Worm (Caenorhabditis elegans): ENCODE measurements around the gene unc-112.
A peak's percentile ranks its signal among the peaks of the same experiment; 100 is the strongest.

unc-112 gene

ce11 chrV:14685435-14686058, 10.9 kb downstream of the unc-112 start, which contains the start of gene C47E8.4 (continued):
- TF ChIP-seq nhr-23 (tag; optimal IDR thresholded peaks at IDR 0.05) (no peak), sem-4 (tag; optimal IDR thresholded peaks at IDR 0.05) (peak; percentile 98), nhr-21 (tag; optimal IDR thresholded peaks at IDR 0.05) (peak; percentile 98), lin-11 (tag; optimal IDR thresholded peaks at IDR 0.05) (peak; percentile 96), ceh-16 (tag; optimal IDR thresholded peaks at IDR 0.05) (peak; percentile 73), nhr-237 (tag; optimal IDR thresholded peaks at IDR 0.05) (peak; percentile 75), unc-39 (tag; optimal IDR thresholded peaks at IDR 0.05) (no peak), nhr-12 (tag; optimal IDR thresholded peaks at IDR 0.05) (peak; percentile 46), nhr-11 (tag; optimal IDR thresholded peaks at IDR 0.05) (no peak), ZK546.5 (tag; optimal IDR thresholded peaks at IDR 0.05) (peak; percentile 70), elt-1 (tag; optimal IDR thresholded peaks at IDR 0.05) (no peak), sma-3 (GFP tag; optimal IDR thresholded peaks at IDR 0.05) (peak; percentile 99), mab-5 (tag; optimal IDR thresholded peaks at IDR 0.05) (peak; percentile 97), nhr-10 (tag; optimal IDR thresholded peaks at IDR 0.05) (peak; percentile 92), skn-1 (tag; optimal IDR thresholded peaks at IDR 0.05) (peak; percentile 93), C34F6.9 (tag; optimal IDR thresholded peaks at IDR 0.05) (peak; percentile 99), unc-55 (GFP tag; optimal IDR thresholded peaks at IDR 0.05) (peak; percentile 99), ceh-82 (tag; optimal IDR thresholded peaks at IDR 0.05) (peak; percentile 61)

- no peak for TF ChIP-seq ceh-16 (tag; optimal IDR thresholded peaks at IDR 0.05)
- TF ChIP-seq C34F6.9 (tag; optimal IDR thresholded peaks at IDR 0.05), result peak; percentile 55
- peak; percentile 84 for TF ChIP-seq ama-1 (optimal IDR thresholded peaks at IDR 0.05)
These were observed 11.8 kb downstream of the unc-112 start, which contains the start of gene hsp-90 for ce11 chrV:14684359-14685312. TSS of gene hsp-90 (plus strand) at chrV:14684918.

ce11 chrV:14683926-14684325, 12.5 kb downstream of the unc-112 start:
- TF ChIP-seq nhr-23 (tag; optimal IDR thresholded peaks at IDR 0.05), result no peak

- TF ChIP-seq mdl-1 (tag; optimal IDR thresholded peaks at IDR 0.05) (no peak), sem-4 (tag; optimal IDR thresholded peaks at IDR 0.05) (no peak), ama-1 (optimal IDR thresholded peaks at IDR 0.05) (peak; percentile 40)
These were observed 13.2 kb downstream of the unc-112 start for ce11 chrV:14683291-14683690.

ce11 chrV:14682870-14683269, 13.6 kb downstream of the unc-112 start:
- no peak for TF ChIP-seq unc-55 (GFP tag; optimal IDR thresholded peaks at IDR 0.05)
- TF ChIP-seq C34F6.9 (tag; optimal IDR thresholded peaks at IDR 0.05), result peak; percentile 14
- TF ChIP-seq unc-62 (GFP tag; optimal IDR thresholded peaks at IDR 0.05), result no peak
- TF ChIP-seq sma-9 (GFP tag; optimal IDR thresholded peaks at IDR 0.05), result no peak
- no peak for TF ChIP-seq sma-9 (tag; optimal IDR thresholded peaks at IDR 0.05)
- no peak for TF ChIP-seq lin-39 (tag; optimal IDR thresholded peaks at IDR 0.05)
- TF ChIP-seq nhr-23 (tag; optimal IDR thresholded peaks at IDR 0.05), result no peak
- TF ChIP-seq elt-3 (tag; optimal IDR thresholded peaks at IDR 0.05), result no peak
- TF ChIP-seq ztf-4 (tag; optimal IDR thresholded peaks at IDR 0.05), result no peak

- TF ChIP-seq gmeb-1 (tag; optimal IDR thresholded peaks at IDR 0.05) (no peak), ceh-16 (tag; optimal IDR thresholded peaks at IDR 0.05) (no peak), F13H6.1 (tag; optimal IDR thresholded peaks at IDR 0.05) (no peak), Y55F3AM.14 (GFP tag; optimal IDR thresholded peaks at IDR 0.05) (no peak), nhr-10 (tag; optimal IDR thresholded peaks at IDR 0.05) (no peak), lin-39 (tag; optimal IDR thresholded peaks at IDR 0.05) (no peak), nhr-23 (tag; optimal IDR thresholded peaks at IDR 0.05) (no peak), nhr-77 (tag; optimal IDR thresholded peaks at IDR 0.05) (no peak), mdl-1 (tag; optimal IDR thresholded peaks at IDR 0.05) (no peak), peb-1 (tag; optimal IDR thresholded peaks at IDR 0.05) (no peak), elt-1 (tag; optimal IDR thresholded peaks at IDR 0.05) (no peak), R02D3.7 (tag; optimal IDR thresholded peaks at IDR 0.05) (no peak), ama-1 (optimal IDR thresholded peaks at IDR 0.05) (no peak), egl-27 (tag; optimal IDR thresholded peaks at IDR 0.05) (no peak), crh-2 (tag; optimal IDR thresholded peaks at IDR 0.05) (no peak), nhr-11 (tag; optimal IDR thresholded peaks at IDR 0.05) (no peak), unc-62 (GFP tag; optimal IDR thresholded peaks at IDR 0.05) (no peak)
These were observed 16.4 kb downstream of the unc-112 start, which contains the start of gene C47E8.3 for ce11 chrV:14680014-14680413. TSS of gene C47E8.3 (plus strand) at chrV:14680314.
